Fruit fly (Drosophila melanogaster) whole organism: Measurements from ENCODE around the gene skd.

Source experiments
- CG8478 ChIP-seq: fragments of >200 bp; optimal IDR thresholded peaks from 2 replicates; lab custom pipeline; 2018; ENCODE audit warnings: inconsistent platforms
- Dll ChIP-seq: fragments of >200 bp; optimal IDR thresholded peaks from 2 replicates; lab custom pipeline; 2017
- EcR ChIP-seq, 2 experiments: fragments of >200 bp; optimal IDR thresholded peaks; 2 replicates each; lab custom pipeline; 2017; ENCODE audit warnings: missing biosample characterization in 2 of 2, missing genetic modification characterization in 2 of 2, missing genetic modification reagents in 2 of 2
- pan ChIP-seq: fragments of >200 bp; optimal IDR thresholded peaks from 2 replicates; lab custom pipeline; 2017
- psq ChIP-seq: fragments of >200 bp; optimal IDR thresholded peaks from 2 replicates; lab custom pipeline; 2017
- usp ChIP-seq: fragments of >200 bp; optimal IDR thresholded peaks from 2 replicates; lab custom pipeline; 2017; ENCODE audit warnings: missing biosample characterization, missing genetic modification characterization, mixed read lengths

skd gene

DNA sequence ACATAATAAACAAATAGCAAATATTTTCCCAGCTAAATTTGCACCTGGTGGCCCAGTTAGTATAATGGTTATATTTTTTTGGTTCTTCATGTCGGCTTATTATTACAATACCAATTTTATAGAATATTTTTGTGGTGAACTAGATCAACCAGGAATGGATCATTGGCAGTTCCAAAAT lies 6.8 kb upstream of the skd start, which contains the start of gene CG10581:
CG10581 (minus strand) TSS at position 101 of the 178 bp plus-strand sequence.
- TF ChIP-seq psq (lab: Kevin White, UChicago): no peak
- no peak for TF ChIP-seq usp (GFP tag; lab: Kevin White, UChicago)
- TF ChIP-seq pan (lab: Kevin White, UChicago): no peak
- TF ChIP-seq EcR (GFP tag; optimal IDR thresholded peaks at IDR 0.05; lab: Kevin White, UChicago): no peak

DNA sequence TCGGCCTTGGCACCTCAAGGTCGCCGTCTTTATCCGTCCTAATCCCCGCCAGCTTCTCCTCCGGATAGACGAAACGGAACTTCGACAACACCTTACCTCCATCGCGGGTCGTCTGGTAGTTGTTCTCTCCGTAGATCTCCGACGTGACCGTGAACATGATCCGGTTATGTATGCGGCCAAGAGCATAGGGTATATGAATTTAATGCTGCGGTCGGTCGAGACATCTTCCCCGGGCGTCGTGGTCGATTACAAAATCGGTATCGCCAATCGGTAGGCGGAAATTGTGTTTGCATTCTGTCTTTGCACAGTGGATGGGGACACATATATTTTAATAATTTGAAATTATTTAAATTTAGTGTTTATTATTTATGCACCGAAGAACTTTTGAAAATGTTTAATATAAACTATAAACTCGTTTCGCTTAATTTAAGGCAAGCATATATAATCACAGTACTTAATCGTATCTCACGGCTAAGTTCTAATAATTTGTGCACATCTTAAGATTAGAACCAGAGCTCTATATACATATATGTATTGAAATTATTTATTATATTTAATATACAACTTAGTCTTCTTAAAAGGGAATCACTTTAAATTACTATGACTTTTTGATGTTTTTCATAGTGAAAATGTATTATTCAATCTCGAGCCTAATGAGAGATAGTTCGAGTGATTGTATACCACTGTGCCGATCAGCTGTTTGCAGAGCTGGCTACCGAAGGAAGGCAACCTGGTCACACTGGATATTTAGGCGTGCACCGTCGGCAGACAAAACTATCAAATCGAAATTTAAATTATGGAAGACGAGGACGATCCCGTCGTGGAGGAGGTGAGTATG lies 4.1 kb upstream of the skd start, which contains the start of the genes CG10584 and Polr3E:
CG10584 (minus strand) TSS at position 268 of the 838 bp plus-strand sequence.
Polr3E (plus strand) TSS at position 733 of the 838 bp plus-strand sequence.
- no peak for TF ChIP-seq CG8478 (lab: Kevin White, UChicago)
- no peak for TF ChIP-seq EcR (GFP tag; optimal IDR thresholded peaks at IDR 0.05; lab: Kevin White, UChicago)
- no peak for TF ChIP-seq pan (lab: Kevin White, UChicago)
- TF ChIP-seq psq (lab: Kevin White, UChicago): no peak
- no peak for TF ChIP-seq Dll (lab: Kevin White, UChicago)
- TF ChIP-seq usp (GFP tag; lab: Kevin White, UChicago): no peak

DNA sequence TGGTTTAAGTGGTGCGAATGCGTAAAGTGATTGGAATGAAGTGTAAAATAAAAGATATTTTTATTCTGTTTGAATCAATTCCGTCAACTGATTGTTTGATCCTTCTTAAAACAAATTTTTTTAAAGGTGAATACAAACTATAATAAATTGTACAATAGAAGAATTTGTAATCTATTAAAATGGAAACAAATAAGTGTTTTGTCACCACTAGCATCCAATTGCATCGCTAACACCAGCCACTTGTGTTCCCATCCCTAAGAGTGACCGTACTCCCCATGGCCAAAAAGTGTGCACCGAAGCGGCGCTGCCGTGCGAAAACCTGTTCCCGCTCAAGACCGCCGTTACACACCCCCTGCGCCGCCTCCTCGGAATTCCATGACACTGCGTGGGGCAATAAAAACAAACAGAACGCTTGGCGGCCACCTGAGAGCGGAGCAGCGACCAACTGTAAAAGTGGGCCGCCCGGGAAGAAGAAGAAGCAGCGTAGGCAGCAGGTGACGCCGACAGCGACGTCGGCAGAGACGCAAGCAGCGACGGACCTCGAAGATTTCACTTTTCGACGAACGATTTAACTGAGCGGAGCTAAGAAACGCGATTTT lies 522 bp upstream of the skd start, which contains the start of gene Pdss2:
Pdss2 (plus strand) TSS at position 259 of the 599 bp plus-strand sequence.
- TF ChIP-seq Dll (lab: Kevin White, UChicago) (no peak), usp (GFP tag; lab: Kevin White, UChicago) (no peak), EcR (GFP tag; optimal IDR thresholded peaks at IDR 0.05; lab: Kevin White, UChicago) (no peak), psq (lab: Kevin White, UChicago) (no peak), CG8478 (lab: Kevin White, UChicago) (no peak), pan (lab: Kevin White, UChicago) (no peak)

DNA sequence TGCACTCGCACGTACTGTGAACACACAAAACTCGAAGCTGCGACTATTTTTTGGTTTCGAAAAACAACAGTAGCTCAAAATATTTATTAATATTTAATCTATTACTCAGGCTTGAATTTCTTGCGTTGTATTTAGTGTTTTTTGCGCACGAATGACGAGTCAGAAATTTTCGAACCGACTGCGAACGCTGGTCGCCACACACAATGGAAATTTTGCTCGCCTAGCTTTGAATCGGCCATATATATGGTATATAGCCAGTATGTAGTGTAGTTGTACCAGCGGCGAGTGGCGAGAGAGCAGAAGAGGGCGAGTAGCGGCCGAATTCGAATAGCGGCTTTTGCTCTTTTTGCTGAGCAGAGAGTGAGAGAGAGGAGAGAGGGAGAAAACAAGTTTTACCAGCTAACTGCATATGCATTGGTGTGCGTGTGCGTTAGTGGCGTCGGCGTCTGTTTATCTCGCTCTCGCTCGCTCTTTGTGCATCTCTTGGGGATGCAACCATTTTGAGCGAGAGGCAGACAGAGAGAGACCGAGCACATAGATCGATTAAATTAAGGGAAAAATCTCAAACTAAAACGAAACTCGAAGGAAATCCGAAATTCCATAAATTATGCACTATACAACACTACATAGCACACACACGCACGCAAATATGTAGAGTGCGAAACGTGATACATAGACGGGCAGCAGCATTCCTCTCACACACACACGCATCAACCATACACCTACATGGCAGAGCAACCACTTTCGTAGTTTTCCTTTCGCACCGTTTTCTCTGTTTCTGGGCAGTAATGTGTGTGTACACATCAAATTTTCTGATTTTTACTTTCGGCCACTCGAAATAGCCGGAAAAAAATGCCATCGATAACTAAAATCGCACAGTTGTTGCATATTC lies 963 bp downstream of the skd start:
- TF ChIP-seq usp (GFP tag; lab: Kevin White, UChicago): no peak
- TF ChIP-seq CG8478 (lab: Kevin White, UChicago): no peak
- peak; percentile 96 for TF ChIP-seq Dll (lab: Kevin White, UChicago)

DNA sequence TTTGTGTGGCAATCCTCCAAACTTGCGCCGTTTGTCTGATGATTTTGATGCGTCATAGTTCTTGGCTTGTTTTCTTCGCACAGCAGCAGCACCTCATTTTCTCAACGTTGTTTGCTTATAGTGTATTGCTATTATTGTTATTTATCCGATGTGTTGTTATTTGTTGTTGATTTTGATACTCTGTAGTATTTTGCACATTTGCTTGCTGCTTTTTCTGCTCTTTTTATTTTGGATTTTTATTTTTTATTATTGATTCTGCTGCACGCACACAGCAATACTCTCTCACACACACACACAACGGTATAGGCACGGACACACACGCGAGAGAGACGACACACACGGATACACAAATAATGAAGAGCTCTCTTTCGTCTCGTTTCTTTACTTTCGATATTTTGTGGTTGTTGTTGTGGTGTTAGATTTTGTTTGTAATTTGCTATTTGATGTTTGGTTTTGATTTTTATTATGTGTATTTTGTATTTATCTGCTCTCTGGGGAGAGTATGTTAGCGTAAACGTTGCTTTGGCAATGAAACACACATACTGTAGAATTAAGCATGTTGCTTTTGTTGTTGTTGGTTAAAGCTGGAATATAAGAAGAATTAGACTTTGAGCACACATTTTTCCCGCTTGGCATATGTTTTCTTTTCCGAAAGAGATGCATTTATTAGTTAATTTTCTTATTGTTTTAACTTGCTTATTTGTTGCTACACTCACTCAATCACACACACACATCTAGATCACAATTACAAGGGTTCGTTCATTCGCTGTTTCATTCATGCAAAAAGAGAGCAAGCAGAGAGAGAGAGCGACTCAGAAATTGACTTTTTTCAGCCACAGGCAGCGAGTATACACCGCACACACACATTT lies 2.0 kb downstream of the skd start:
- TF ChIP-seq CG8478 (lab: Kevin White, UChicago) (no peak), EcR (GFP tag; optimal IDR thresholded peaks at IDR 0.05; lab: Kevin White, UChicago) (no peak), pan (lab: Kevin White, UChicago) (no peak), Dll (lab: Kevin White, UChicago) (no peak), usp (GFP tag; lab: Kevin White, UChicago) (no peak), psq (lab: Kevin White, UChicago) (no peak)

DNA sequence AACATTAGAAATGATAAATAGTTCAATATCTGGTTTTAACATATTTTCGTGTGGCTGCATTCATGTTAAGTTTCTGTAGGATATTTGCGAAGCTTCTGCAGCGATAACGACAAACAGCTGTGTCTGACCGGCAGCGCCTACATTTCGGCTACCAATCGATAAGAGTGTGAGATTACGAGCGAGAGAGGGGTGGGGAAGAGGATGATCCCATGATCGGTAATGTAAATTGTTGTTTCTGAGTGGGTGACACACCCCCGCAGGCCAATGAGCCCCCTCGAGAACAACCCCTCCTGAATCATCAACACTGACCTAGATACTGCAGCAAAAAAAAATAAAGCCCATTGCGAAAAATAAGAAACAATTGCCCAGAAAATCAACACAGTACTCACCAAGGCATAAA lies 2.7 kb downstream of the skd start:
- TF ChIP-seq pan (lab: Kevin White, UChicago) (no peak), EcR (GFP tag; optimal IDR thresholded peaks at IDR 0.05; lab: Kevin White, UChicago) (no peak), Dll (lab: Kevin White, UChicago) (no peak), psq (lab: Kevin White, UChicago) (no peak), usp (GFP tag; lab: Kevin White, UChicago) (no peak), CG8478 (lab: Kevin White, UChicago) (no peak)

DNA sequence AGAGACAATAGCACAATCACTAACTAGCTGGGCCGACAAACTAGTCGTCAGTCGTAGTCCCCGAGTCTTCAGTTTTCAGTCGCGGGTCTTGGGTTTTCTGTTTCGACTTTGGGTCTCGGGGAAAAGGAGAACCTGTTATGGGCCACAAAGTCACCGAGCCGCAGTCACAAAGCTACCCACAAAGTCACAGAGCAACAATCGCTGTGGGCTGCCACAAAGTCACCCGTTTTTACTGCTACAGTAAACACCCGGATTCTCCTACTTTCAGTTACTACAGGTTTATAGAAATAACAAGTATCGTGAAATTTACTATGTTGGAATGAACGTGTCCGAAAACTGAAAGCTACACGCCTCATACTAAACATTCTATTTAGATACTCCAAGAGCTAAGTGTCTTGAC lies 3.4 kb downstream of the skd start:
- no peak for TF ChIP-seq EcR (GFP tag; optimal IDR thresholded peaks at IDR 0.05; lab: Kevin White, UChicago)
- no peak for TF ChIP-seq CG8478 (lab: Kevin White, UChicago)
- no peak for TF ChIP-seq pan (lab: Kevin White, UChicago)
- no peak for TF ChIP-seq Dll (lab: Kevin White, UChicago)
- TF ChIP-seq psq (lab: Kevin White, UChicago): no peak
- TF ChIP-seq usp (GFP tag; lab: Kevin White, UChicago): no peak

DNA sequence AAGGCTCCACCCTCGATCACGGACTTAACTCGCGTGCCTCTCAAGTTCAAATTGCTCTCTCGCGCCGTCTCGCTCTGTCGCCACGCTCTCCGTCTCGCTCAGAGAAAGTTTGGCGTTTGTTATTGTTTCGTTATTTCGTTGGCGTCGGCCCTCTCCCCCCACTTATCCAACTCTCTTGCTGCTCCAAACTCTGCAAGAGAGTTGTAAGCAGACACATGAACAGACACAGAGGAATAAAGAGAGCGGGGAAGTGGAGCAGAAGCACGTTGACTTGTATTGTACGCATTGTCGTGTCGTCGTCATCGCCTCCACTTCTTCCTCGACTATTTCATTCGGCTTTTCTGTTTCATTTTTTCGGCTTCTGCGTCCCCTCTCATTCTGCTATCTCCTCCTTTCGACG lies 3.9 kb downstream of the skd start:
- TF ChIP-seq CG8478 (lab: Kevin White, UChicago) (no peak), Dll (lab: Kevin White, UChicago) (peak; percentile 89), usp (GFP tag; lab: Kevin White, UChicago) (no peak), pan (lab: Kevin White, UChicago) (no peak), EcR (GFP tag; optimal IDR thresholded peaks at IDR 0.05; lab: Kevin White, UChicago) (peak in 1 of 2 experiments; percentile 87), psq (lab: Kevin White, UChicago) (no peak)

DNA sequence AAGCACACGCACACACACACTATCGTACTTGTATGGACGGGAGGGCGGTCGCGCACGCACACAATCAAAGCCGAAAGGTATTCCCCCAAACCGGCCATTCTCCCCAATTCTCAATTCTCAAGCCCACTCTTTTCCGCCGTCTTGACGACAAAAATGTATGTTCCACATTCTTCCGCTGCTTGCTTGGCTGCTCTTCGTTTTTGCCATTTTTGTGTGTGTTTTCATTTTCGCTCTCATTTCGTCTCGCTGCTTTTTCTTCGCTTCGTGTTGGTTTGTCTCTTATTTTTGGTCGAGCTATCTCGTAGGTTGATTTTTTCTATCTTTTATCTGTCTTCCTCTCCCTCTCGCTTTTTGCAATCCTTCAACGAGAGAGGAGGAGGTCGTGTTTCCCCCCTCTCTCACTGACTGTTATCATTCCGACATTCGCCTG lies 12.7 kb downstream of the skd start:
- TF ChIP-seq EcR (GFP tag; optimal IDR thresholded peaks at IDR 0.05; lab: Kevin White, UChicago) (no peak), CG8478 (lab: Kevin White, UChicago) (no peak), pan (lab: Kevin White, UChicago) (no peak), usp (GFP tag; lab: Kevin White, UChicago) (no peak), psq (lab: Kevin White, UChicago) (no peak), Dll (lab: Kevin White, UChicago) (no peak)

DNA sequence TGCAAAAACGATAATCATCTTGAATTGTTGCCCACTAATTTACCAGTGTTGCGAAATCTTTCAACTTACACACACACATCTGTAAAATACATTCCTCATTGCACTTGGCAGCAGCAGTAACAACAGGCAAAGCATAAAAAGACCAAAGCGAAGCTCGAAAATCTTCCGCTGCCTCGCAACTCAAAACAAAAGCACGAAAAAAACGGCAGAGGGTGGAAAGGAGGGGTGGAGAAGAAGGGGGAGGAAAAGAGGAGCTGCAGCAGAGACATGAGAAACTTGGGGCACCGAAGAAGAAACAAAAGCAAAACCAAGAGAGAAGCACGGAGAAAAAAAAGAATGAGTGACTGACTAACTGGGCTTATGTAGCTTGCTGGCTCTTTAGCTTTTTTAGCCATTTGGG lies 13.8 kb downstream of the skd start:
- TF ChIP-seq psq (lab: Kevin White, UChicago) (no peak), usp (GFP tag; lab: Kevin White, UChicago) (no peak), pan (lab: Kevin White, UChicago) (no peak), Dll (lab: Kevin White, UChicago) (no peak)
